Worm (Caenorhabditis elegans): ENCODE data around the gene F41C3.7.

The F41C3.7 gene

DNA sequence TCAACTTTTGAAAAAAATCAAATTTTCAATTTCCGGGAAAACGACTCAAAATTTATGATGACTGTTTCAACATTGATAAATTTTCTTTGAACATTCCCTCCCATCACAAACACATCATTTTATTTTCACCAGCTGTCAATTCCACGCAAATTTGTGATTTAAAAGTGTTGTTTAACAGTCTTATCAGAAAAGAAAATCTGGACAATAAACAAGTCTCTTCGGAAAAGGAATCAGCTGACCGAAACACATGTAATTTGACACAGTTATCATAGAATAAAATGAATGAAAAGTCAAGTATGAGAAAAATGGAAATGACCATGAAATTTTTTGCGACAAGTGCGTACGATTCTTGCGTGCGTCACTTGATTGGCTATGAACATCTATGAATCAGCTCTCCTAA is 39.3 kb downstream of the F41C3.7 start (continued):
- TF ChIP-seq ceh-58 (GFP tag; IDR thresholded peaks at IDR 0.05) (no peak), cebp-1 (GFP tag; IDR thresholded peaks at IDR 0.05) (no peak), cebp-1 (tag; optimal IDR thresholded peaks at IDR 0.05) (no peak), T26A5.8 (tag; optimal IDR thresholded peaks at IDR 0.05) (no peak), attf-3 (GFP tag; conservative IDR thresholded peaks at IDR 0.05) (no peak), madf-3 (GFP tag; IDR thresholded peaks at IDR 0.05) (no peak), ztf-22 (GFP tag; optimal IDR thresholded peaks at IDR 0.05) (peak; percentile 54), atf-7 (tag; optimal IDR thresholded peaks at IDR 0.05) (peak; percentile 51), let-607 (tag; optimal IDR thresholded peaks at IDR 0.05) (peak; percentile 9 to 38), F10E7.11 (tag; optimal IDR thresholded peaks at IDR 0.05) (no peak), ets-4 (GFP tag; optimal IDR thresholded peaks at IDR 0.05) (peak; percentile 76), zim-3 (tag; optimal IDR thresholded peaks at IDR 0.05) (no peak), C06A6.2 (GFP tag; conservative IDR thresholded peaks at IDR 0.05) (no peak), ceh-100 (GFP tag; IDR thresholded peaks at IDR 0.05) (no peak), cebp-2 (GFP tag; IDR thresholded peaks at IDR 0.05) (no peak), nhr-80 (tag; optimal IDR thresholded peaks at IDR 0.05) (peak; percentile 85), egrh-3 (GFP tag; IDR thresholded peaks at IDR 0.05) (no peak), dox-1 (GFP tag; IDR thresholded peaks at IDR 0.05) (peak; percentile 26; the same call in 1 of the 2 replicates), Y53G8AR.9 (GFP tag; conservative IDR thresholded peaks at IDR 0.05) (no peak), hsf-1 (GFP tag; IDR thresholded peaks at IDR 0.05) (no peak)

ce11 chrII:4769886-4770285 is 40.1 kb downstream of the F41C3.7 start:
- TF ChIP-seq dox-1 (GFP tag; IDR thresholded peaks at IDR 0.05) = peak; percentile 70
- TF ChIP-seq ets-4 (GFP tag; optimal IDR thresholded peaks at IDR 0.05) = peak; percentile 65
- TF ChIP-seq ztf-22 (GFP tag; optimal IDR thresholded peaks at IDR 0.05) = peak; percentile 5
- TF ChIP-seq unc-62 (GFP tag; optimal IDR thresholded peaks at IDR 0.05) = peak; percentile 55
- TF ChIP-seq nhr-80 (tag; optimal IDR thresholded peaks at IDR 0.05) = peak; percentile 87
- no peak for TF ChIP-seq snpc-3.4 (tag; optimal IDR thresholded peaks at IDR 0.05)
- TF ChIP-seq aptf-2 (GFP tag; conservative IDR thresholded peaks at IDR 0.05) = no peak

DNA sequence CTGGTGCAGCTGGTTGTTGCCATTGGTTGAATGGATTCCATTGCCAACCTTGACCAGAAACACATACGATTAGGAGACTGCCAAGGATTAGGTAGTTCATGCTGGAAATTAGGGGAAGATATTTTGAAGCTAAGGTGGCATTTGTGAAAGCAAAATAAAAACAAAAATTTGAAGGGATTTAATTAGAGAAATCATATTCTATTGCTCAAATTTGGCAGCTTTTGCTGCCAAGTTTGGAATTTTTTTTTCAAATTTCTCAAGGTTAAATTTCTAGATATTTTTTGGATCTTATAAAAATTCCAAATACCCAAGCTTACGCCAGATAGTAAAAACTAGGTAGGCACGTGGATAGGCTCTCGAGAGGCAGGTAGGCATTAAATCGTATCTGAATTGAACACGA is 41.4 kb downstream of the F41C3.7 start, which contains the start of gene F26G1.5:
TSS of gene F26G1.5 (minus strand) at position 101 of the 400 bp plus-strand sequence.
- TF ChIP-seq F37B4.10 (GFP tag; IDR thresholded peaks at IDR 0.05) (no peak), F10E7.11 (tag; optimal IDR thresholded peaks at IDR 0.05) (no peak), F23B12.7 (tag; optimal IDR thresholded peaks at IDR 0.05; ENCODE audit: insufficient read depth) (no peak), F55B11.4 (tag; optimal IDR thresholded peaks at IDR 0.05; ENCODE audit: borderline replicate concordance, insufficient read depth) (no peak), C17E4.6 (GFP tag; IDR thresholded peaks at IDR 0.05) (no peak), hsf-1 (GFP tag; IDR thresholded peaks at IDR 0.05) (no peak), F22D6.2 (tag; optimal IDR thresholded peaks at IDR 0.05) (no peak), lin-40 (tag; optimal IDR thresholded peaks at IDR 0.05) (no peak), cebp-2 (GFP tag; IDR thresholded peaks at IDR 0.05) (no peak), hmg-20 (GFP tag; IDR thresholded peaks at IDR 0.05) (no peak), snpc-4 (GFP tag; optimal IDR thresholded peaks at IDR 0.05) (no peak), snpc-4 (tag; optimal IDR thresholded peaks at IDR 0.05) (no peak), rpc-1 (optimal IDR thresholded peaks at IDR 0.05) (no peak), rpc-1 (tag; optimal IDR thresholded peaks at IDR 0.05) (no peak)

ce11 chrII:4772441-4772840 is 42.6 kb downstream of the F41C3.7 start:
- TF ChIP-seq egl-18 (GFP tag; IDR thresholded peaks at IDR 0.05) (no peak), ztf-22 (GFP tag; optimal IDR thresholded peaks at IDR 0.05) (no peak), sdz-38 (tag; optimal IDR thresholded peaks at IDR 0.05) (no peak), snpc-4 (GFP tag; optimal IDR thresholded peaks at IDR 0.05) (no peak), snpc-4 (tag; optimal IDR thresholded peaks at IDR 0.05) (no peak), hlh-12 (tag; optimal IDR thresholded peaks at IDR 0.05) (no peak), F52B5.7 (tag; optimal IDR thresholded peaks at IDR 0.05) (no peak), him-1 (tag; optimal IDR thresholded peaks at IDR 0.05) (no peak), akir-1 (GFP tag; optimal IDR thresholded peaks at IDR 0.05) (no peak), T26A5.8 (tag; optimal IDR thresholded peaks at IDR 0.05) (no peak), madf-8 (GFP tag; conservative IDR thresholded peaks at IDR 0.05) (no peak), pha-4 (tag; optimal IDR thresholded peaks at IDR 0.05) (no peak)

Measured in whole organism, young adult.